Worm (Caenorhabditis elegans): ENCODE measurements around the gene B0393.5.

Gene B0393.5

ce11 chrIII:4754001-4754561 lies 11.5 kb upstream of the B0393.5 start, which contains the start of the genes rps-0 and rbg-3 (continued):
- TF ChIP-seq ZK546.5 (tag; optimal IDR thresholded peaks at IDR 0.05) = peak; percentile 29
- TF ChIP-seq jun-1 (tag; optimal IDR thresholded peaks at IDR 0.05) = peak; percentile 86
- no peak for TF ChIP-seq ceh-9 (tag; optimal IDR thresholded peaks at IDR 0.05)
- peak; percentile 75 for TF ChIP-seq hmg-11 (tag; optimal IDR thresholded peaks at IDR 0.05)
- no peak for TF ChIP-seq eor-1 (tag; optimal IDR thresholded peaks at IDR 0.05)
- no peak for TF ChIP-seq ztf-4 (tag; optimal IDR thresholded peaks at IDR 0.05)
- TF ChIP-seq nhr-11 (tag; optimal IDR thresholded peaks at IDR 0.05) = peak; percentile 64

DNA sequence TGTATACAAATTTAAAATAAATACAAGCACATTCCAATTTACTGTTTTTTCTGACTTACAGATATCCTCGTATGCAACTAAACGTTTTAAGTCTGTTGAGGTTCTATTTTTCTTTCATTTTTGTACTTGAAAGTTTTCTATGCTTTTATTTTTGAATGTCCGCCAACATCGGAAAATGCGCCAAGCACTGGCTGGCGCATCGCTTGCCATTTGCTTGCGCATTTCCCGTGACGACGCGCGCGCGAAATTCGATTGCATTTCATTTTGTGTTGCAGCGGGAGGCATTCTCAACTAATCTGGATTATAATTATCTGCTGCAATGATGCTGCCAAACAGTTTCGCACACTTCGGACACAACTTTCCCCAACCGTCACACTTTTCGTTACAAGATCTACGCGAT lies 8.6 kb upstream of the B0393.5 start, which contains the start of gene fbxl-2:
Gene fbxl-2, plus strand, starts transcription at position 278 of the 400 bp plus-strand sequence.
- TF ChIP-seq jun-1 (tag; optimal IDR thresholded peaks at IDR 0.05) (peak; percentile 89), lin-39 (tag; optimal IDR thresholded peaks at IDR 0.05) (peak; percentile 99), fkh-2 (tag; optimal IDR thresholded peaks at IDR 0.05) (no peak), hmg-11 (tag; optimal IDR thresholded peaks at IDR 0.05) (peak; percentile 83), pha-4 (tag; optimal IDR thresholded peaks at IDR 0.05) (peak; percentile 98), mml-1 (tag; optimal IDR thresholded peaks at IDR 0.05) (no peak), aly-2 (tag; optimal IDR thresholded peaks at IDR 0.05) (no peak), nhr-237 (tag; optimal IDR thresholded peaks at IDR 0.05) (no peak), fkh-10 (GFP tag; optimal IDR thresholded peaks at IDR 0.05) (peak; percentile 47), snpc-4 (tag; optimal IDR thresholded peaks at IDR 0.05) (peak; percentile 91), ceh-28 (tag; optimal IDR thresholded peaks at IDR 0.05) (peak; percentile 88), ceh-82 (tag; optimal IDR thresholded peaks at IDR 0.05) (peak; percentile 65), nhr-77 (tag; optimal IDR thresholded peaks at IDR 0.05) (peak; percentile 84), daf-12 (tag; optimal IDR thresholded peaks at IDR 0.05) (no peak), ztf-11 (tag; optimal IDR thresholded peaks at IDR 0.05) (no peak), elt-2 (tag; optimal IDR thresholded peaks at IDR 0.05) (peak; percentile 76), skn-1 (tag; optimal IDR thresholded peaks at IDR 0.05) (peak; percentile 60), eor-1 (tag; optimal IDR thresholded peaks at IDR 0.05) (no peak), lsy-12 (tag; optimal IDR thresholded peaks at IDR 0.05) (peak; percentile 94), nhr-25 (tag; optimal IDR thresholded peaks at IDR 0.05) (peak; percentile 99), ztf-4 (tag; optimal IDR thresholded peaks at IDR 0.05) (peak; percentile 81), fos-1 (tag; optimal IDR thresholded peaks at IDR 0.05) (peak; percentile 67), elt-3 (tag; optimal IDR thresholded peaks at IDR 0.05) (peak in 2 of 3 experiments; percentile 60 to 70), unc-62 (GFP tag; optimal IDR thresholded peaks at IDR 0.05) (peak; percentile 5), nhr-43 (tag; optimal IDR thresholded peaks at IDR 0.05; ENCODE audit: poor library complexity, severe bottlenecking) (peak; percentile 96), nhr-23 (tag; optimal IDR thresholded peaks at IDR 0.05) (peak; percentile 96), ama-1 (optimal IDR thresholded peaks at IDR 0.05) (peak; percentile 68), unc-39 (tag; optimal IDR thresholded peaks at IDR 0.05) (no peak), R02D3.7 (tag; optimal IDR thresholded peaks at IDR 0.05) (peak; percentile 97), elt-1 (tag; optimal IDR thresholded peaks at IDR 0.05) (peak; percentile 65), nhr-28 (tag; optimal IDR thresholded peaks at IDR 0.05) (no peak), egl-5 (tag; optimal IDR thresholded peaks at IDR 0.05) (peak; percentile 96), nhr-76 (tag; optimal IDR thresholded peaks at IDR 0.05) (peak; percentile 13), tbx-2 (tag; optimal IDR thresholded peaks at IDR 0.05) (peak; percentile 91), nfya-1 (tag; optimal IDR thresholded peaks at IDR 0.05; ENCODE audit: insufficient read depth) (peak; percentile 97), nhr-11 (tag; optimal IDR thresholded peaks at IDR 0.05) (peak; percentile 71), sea-2 (GFP tag; optimal IDR thresholded peaks at IDR 0.05) (no peak), nhr-67 (tag; optimal IDR thresholded peaks at IDR 0.05) (no peak), ceh-9 (tag; optimal IDR thresholded peaks at IDR 0.05) (no peak), nhr-12 (tag; optimal IDR thresholded peaks at IDR 0.05) (no peak), egl-27 (tag; optimal IDR thresholded peaks at IDR 0.05) (no peak), lin-15B (tag; optimal IDR thresholded peaks at IDR 0.05) (peak; percentile 98), pqm-1 (tag; optimal IDR thresholded peaks at IDR 0.05) (peak; percentile 47), zag-1 (tag; optimal IDR thresholded peaks at IDR 0.05) (no peak), ceh-16 (tag; optimal IDR thresholded peaks at IDR 0.05) (no peak), ZK546.5 (tag; optimal IDR thresholded peaks at IDR 0.05) (peak; percentile 10), mdl-1 (tag; optimal IDR thresholded peaks at IDR 0.05) (no peak)
